Worm (Caenorhabditis elegans): ENCODE results near the gene skn-1.

- TF ChIP-seq lin-26 (GFP tag; IDR thresholded peaks at IDR 0.05), result no peak
- no peak for TF ChIP-seq ceh-79 (tag; optimal IDR thresholded peaks at IDR 0.05)
- no peak for TF ChIP-seq Y56A3A.18 (GFP tag; IDR thresholded peaks at IDR 0.05)
- TF ChIP-seq pha-4 (tag; optimal IDR thresholded peaks at IDR 0.05), result no peak
- TF ChIP-seq ets-4 (GFP tag; optimal IDR thresholded peaks at IDR 0.05), result no peak
- no peak for TF ChIP-seq lag-1 (GFP tag; IDR thresholded peaks at IDR 0.05)
- no peak for TF ChIP-seq ama-1 (optimal IDR thresholded peaks at IDR 0.05)
- TF ChIP-seq ama-1 (GFP tag; optimal IDR thresholded peaks at IDR 0.05), result no peak
- TF ChIP-seq D2030.7 (GFP tag; IDR thresholded peaks at IDR 0.05), result no peak
- TF ChIP-seq attf-3 (GFP tag; conservative IDR thresholded peaks at IDR 0.05), result no peak
Observed at ce11 chrIV:5706603-5707002, 46.4 kb upstream of the skn-1 start.

Data from whole organism, young adult.